Worm (Caenorhabditis elegans) whole organism, mixed stage, embryonic: Measurements from ENCODE around the gene pqn-76.
"Not testable (repeated sequence)": the region's sequence is repeated elsewhere in the genome, so short reads cannot be mapped to it uniquely, and the experiment has no call there.

ENCODE experiments used
- bed-3 ChIP-seq: fragments of 200-800 bp; sonication (Bioruptor generic); optimal IDR thresholded peaks from 3 replicates; lab custom pipeline; 2018; ENCODE audit warnings: mild to moderate bottlenecking, missing genetic modification characterization, moderate library complexity, missing compliant biosample characterization
- blmp-1 ChIP-seq: fragments of 150-350 bp; optimal IDR thresholded peaks from 2 replicates; lab custom pipeline; 2014; ENCODE audit warnings: missing biosample characterization, missing genetic modification characterization
- ceh-39 ChIP-seq: fragments of 150-350 bp; optimal IDR thresholded peaks from 2 replicates; lab custom pipeline; 2014; ENCODE audit warnings: missing biosample characterization, missing genetic modification characterization
- ceh-43 ChIP-seq: fragments of 200-800 bp; sonication (Bioruptor generic); optimal IDR thresholded peaks from 2 replicates; lab custom pipeline; 2018; ENCODE audit warnings: mild to moderate bottlenecking, missing genetic modification characterization, moderate library complexity, missing compliant biosample characterization
- ceh-83 ChIP-seq: fragments of 200-800 bp; sonication (Bioruptor generic); optimal IDR thresholded peaks from 2 replicates; lab custom pipeline; 2018; ENCODE audit warnings: mild to moderate bottlenecking, missing genetic modification characterization, missing compliant biosample characterization
- ces-1 ChIP-seq: fragments of 150-350 bp; optimal IDR thresholded peaks from 2 replicates; lab custom pipeline; 2014; ENCODE audit warnings: missing biosample characterization, missing genetic modification reagents, missing genetic modification characterization
- cnd-1 ChIP-seq: fragments of 200-800 bp; sonication (Bioruptor generic); optimal IDR thresholded peaks from 2 replicates; lab custom pipeline; 2018; ENCODE audit warnings: mild to moderate bottlenecking, missing genetic modification characterization, missing compliant biosample characterization
- drap-1 ChIP-seq: fragments of 200-800 bp; sonication (Bioruptor generic); optimal IDR thresholded peaks from 3 replicates; lab custom pipeline; 2018; ENCODE audit warnings: mild to moderate bottlenecking, missing genetic modification characterization, missing compliant biosample characterization
- elt-1 ChIP-seq: sonication (generic microtip); optimal IDR thresholded peaks from 2 replicates; lab custom pipeline; 2017; ENCODE audit warnings: missing genetic modification characterization, mild to moderate bottlenecking, missing compliant biosample characterization, antibody characterized with exemption, moderate library complexity, borderline replicate concordance; ENCODE audit not compliant: insufficient read depth
- elt-3 ChIP-seq: fragments of 150-350 bp; optimal IDR thresholded peaks from 2 replicates; lab custom pipeline; 2014; ENCODE audit warnings: missing biosample characterization, missing genetic modification characterization
- flh-1 ChIP-seq: fragments of 200-800 bp; sonication (Bioruptor generic); optimal IDR thresholded peaks from 2 replicates; lab custom pipeline; 2018; ENCODE audit warnings: mild to moderate bottlenecking, missing genetic modification characterization, moderate library complexity, missing compliant biosample characterization
- ham-2 ChIP-seq: fragments of 200-800 bp; sonication (Bioruptor generic); optimal IDR thresholded peaks from 2 replicates; lab custom pipeline; 2018; ENCODE audit warnings: mild to moderate bottlenecking, missing genetic modification characterization, missing compliant biosample characterization
- hlh-1 ChIP-seq: fragments of 150-350 bp; optimal IDR thresholded peaks from 2 replicates; lab custom pipeline; 2014; ENCODE audit warnings: missing biosample characterization, missing genetic modification reagents, missing genetic modification characterization
- lin-13 ChIP-seq: fragments of 150-350 bp; optimal IDR thresholded peaks from 2 replicates; lab custom pipeline; 2014; ENCODE audit warnings: missing biosample characterization, missing genetic modification characterization
- lsy-2 ChIP-seq: fragments of 150-350 bp; optimal IDR thresholded peaks from 2 replicates; lab custom pipeline; 2014; ENCODE audit warnings: missing biosample characterization, missing genetic modification characterization
- mab-5 ChIP-seq: fragments of 150-350 bp; optimal IDR thresholded peaks from 2 replicates; lab custom pipeline; 2014; ENCODE audit warnings: missing biosample characterization, missing genetic modification characterization
- mep-1 ChIP-seq: fragments of 150-350 bp; optimal IDR thresholded peaks from 2 replicates; lab custom pipeline; 2017; ENCODE audit warnings: missing biosample characterization, missing genetic modification reagents, missing genetic modification characterization, inconsistent platforms
- mls-2 ChIP-seq: sonication (generic microtip); optimal IDR thresholded peaks from 2 replicates; lab custom pipeline; 2016; ENCODE audit warnings: mild to moderate bottlenecking, missing genetic modification characterization, moderate library complexity, missing compliant biosample characterization
- nhr-12 ChIP-seq: fragments of 150-350 bp; optimal IDR thresholded peaks from 2 replicates; lab custom pipeline; 2014; ENCODE audit warnings: missing biosample characterization, missing genetic modification characterization
- nhr-2 ChIP-seq: fragments of 150-350 bp; optimal IDR thresholded peaks from 2 replicates; lab custom pipeline; 2014; ENCODE audit warnings: missing biosample characterization, missing genetic modification characterization
- nhr-237 ChIP-seq: fragments of 150-350 bp; optimal IDR thresholded peaks from 2 replicates; lab custom pipeline; 2014; ENCODE audit warnings: missing biosample characterization, missing genetic modification characterization
- nhr-28 ChIP-seq: fragments of 150-350 bp; optimal IDR thresholded peaks from 2 replicates; lab custom pipeline; 2014; ENCODE audit warnings: missing biosample characterization, missing genetic modification characterization
- nhr-76 ChIP-seq: sonication (generic microtip); optimal IDR thresholded peaks from 2 replicates; lab custom pipeline; 2017; ENCODE audit warnings: missing biosample characterization, missing genetic modification characterization
- sem-2 ChIP-seq: fragments of 200-800 bp; sonication (Bioruptor generic); optimal IDR thresholded peaks from 2 replicates; lab custom pipeline; 2018; ENCODE audit warnings: mild to moderate bottlenecking, missing genetic modification characterization, missing compliant biosample characterization
- snpc-4 ChIP-seq: fragments of 150-350 bp; optimal IDR thresholded peaks from 2 replicates; lab custom pipeline; 2014; ENCODE audit warnings: missing biosample characterization, missing genetic modification characterization
- sptf-1 ChIP-seq: sonication (generic microtip); optimal IDR thresholded peaks from 2 replicates; lab custom pipeline; 2017; ENCODE audit warnings: mild to moderate bottlenecking, missing genetic modification characterization, moderate library complexity, missing compliant biosample characterization
- unc-120 ChIP-seq: sonication (generic microtip); optimal IDR thresholded peaks from 2 replicates; lab custom pipeline; 2017; ENCODE audit warnings: missing genetic modification characterization, missing compliant biosample characterization; ENCODE audit not compliant: poor library complexity, severe bottlenecking
- unc-39 ChIP-seq: fragments of 150-350 bp; optimal IDR thresholded peaks from 2 replicates; lab custom pipeline; 2014; ENCODE audit warnings: missing biosample characterization, missing genetic modification characterization
- zip-8 ChIP-seq: fragments of 150-350 bp; optimal IDR thresholded peaks from 2 replicates; lab custom pipeline; 2014; ENCODE audit warnings: missing biosample characterization, missing genetic modification characterization
- ztf-11 ChIP-seq: fragments of 150-350 bp; optimal IDR thresholded peaks from 2 replicates; lab custom pipeline; 2014; ENCODE audit warnings: missing biosample characterization, missing genetic modification characterization

Gene pqn-76

ce11 chrIV:15578786-15579185, at the start of gene pqn-76:
pqn-76 (plus strand) TSS chrIV:15579086.
- TF ChIP-seq nhr-237 (tag; lab: Kevin White, UChicago); mab-5 (tag; lab: Kevin White, UChicago); drap-1 (GFP tag; lab: Kevin White, UChicago): not testable (repeated sequence)

ce11 chrIV:15530486-15530885, 48.4 kb upstream of the pqn-76 start:
- peak; percentile 57 for TF ChIP-seq lsy-2 (tag; lab: Kevin White, UChicago)

DNA sequence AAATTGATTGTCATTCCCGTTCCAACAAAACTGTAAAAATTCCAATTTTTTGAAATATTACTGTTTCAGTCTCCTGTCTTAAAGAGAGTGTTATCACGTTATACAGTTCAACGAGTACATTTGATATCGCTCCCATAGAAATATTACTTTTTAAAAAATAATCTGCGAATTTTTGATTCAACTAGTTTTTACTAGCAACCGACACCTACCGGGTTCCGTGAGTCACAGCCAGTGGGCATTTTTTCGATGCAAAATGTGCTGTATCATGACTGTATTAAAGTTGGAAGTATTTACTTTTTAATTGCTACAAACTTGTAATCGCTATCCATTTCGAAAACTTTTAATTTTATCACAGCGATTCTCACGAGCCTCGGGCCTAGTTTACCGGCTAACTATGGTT, 41.5 kb upstream of the pqn-76 start:
- TF ChIP-seq ces-1 (GFP tag; lab: Kevin White, UChicago) (no peak), elt-3 (tag; lab: Kevin White, UChicago) (no peak), sptf-1 (no peak), cnd-1 (tag; lab: Kevin White, UChicago) (no peak), blmp-1 (tag; lab: Kevin White, UChicago) (no peak), unc-120 (no peak), snpc-4 (tag; lab: Kevin White, UChicago) (no peak)

DNA sequence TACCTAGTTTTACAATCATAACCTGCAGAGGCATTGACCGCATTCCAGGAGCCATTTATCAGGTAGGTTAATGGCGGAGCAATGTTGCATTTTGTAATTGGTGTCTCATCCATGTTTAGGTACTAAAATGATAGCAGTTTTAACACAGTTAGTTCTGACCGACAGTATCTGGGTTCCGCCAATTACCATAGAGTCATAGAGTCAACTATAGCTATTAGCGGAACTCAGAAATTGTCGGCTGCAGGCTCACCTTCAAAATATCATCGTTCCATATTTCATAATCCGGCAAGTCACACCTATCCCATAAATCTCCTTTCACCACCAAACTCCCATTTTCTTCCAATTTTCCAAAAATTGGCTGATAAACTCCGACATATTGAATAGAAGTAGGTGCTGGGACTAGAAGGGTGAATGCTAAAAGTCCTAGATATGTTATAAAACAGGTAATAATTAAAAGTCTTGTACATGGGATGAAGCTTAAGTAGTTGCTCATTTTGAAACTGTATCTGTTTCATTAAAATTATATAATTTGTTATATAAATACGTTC, 39.4 kb upstream of the pqn-76 start, which contains the start of gene Y73F8A.35:
Gene Y73F8A.35, minus strand, starts transcription at position 498 of the 548 bp plus-strand sequence.
- TF ChIP-seq flh-1 (GFP tag; lab: Kevin White, UChicago) (no peak), nhr-28 (tag; lab: Kevin White, UChicago) (no peak), elt-1 (tag; lab: Kevin White, UChicago) (no peak), ces-1 (GFP tag; lab: Kevin White, UChicago) (no peak), nhr-237 (tag; lab: Kevin White, UChicago) (no peak), hlh-1 (tag; lab: Kevin White, UChicago) (no peak), lin-13 (no peak), mab-5 (tag; lab: Kevin White, UChicago) (no peak), unc-120 (no peak), snpc-4 (tag; lab: Kevin White, UChicago) (no peak), ceh-43 (no peak), zip-8 (no peak), drap-1 (GFP tag; lab: Kevin White, UChicago) (no peak), ceh-83 (GFP tag; lab: Kevin White, UChicago) (no peak)

DNA sequence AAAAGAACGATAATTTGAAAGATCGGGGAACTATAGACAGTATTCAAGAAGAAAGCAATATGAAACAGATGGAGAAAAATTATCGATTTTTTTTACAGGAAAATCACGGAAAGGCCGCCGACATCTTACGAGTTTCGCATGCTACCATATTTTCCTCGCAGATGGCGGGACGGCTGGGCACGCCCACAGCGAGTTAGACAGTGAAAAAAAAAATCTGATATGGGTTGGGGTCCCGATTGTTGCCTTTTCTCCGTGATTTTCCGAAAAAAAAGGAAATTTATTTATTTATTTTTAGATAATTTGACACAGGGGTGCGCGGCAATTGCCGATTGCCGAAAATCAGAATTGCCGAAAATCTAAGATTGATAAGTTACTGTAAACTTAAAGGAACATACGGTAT, 24.1 kb upstream of the pqn-76 start:
- no peak for TF ChIP-seq mls-2 (tag; lab: Kevin White, UChicago)
- TF ChIP-seq nhr-237 (tag; lab: Kevin White, UChicago): no peak
- no peak for TF ChIP-seq snpc-4 (tag; lab: Kevin White, UChicago)
- TF ChIP-seq mep-1 (tag; lab: Kevin White, UChicago): no peak
- no peak for TF ChIP-seq ceh-43
- TF ChIP-seq nhr-2 (tag; lab: Kevin White, UChicago): no peak
- TF ChIP-seq cnd-1 (tag; lab: Kevin White, UChicago): no peak
- no peak for TF ChIP-seq unc-39 (tag; lab: Kevin White, UChicago)
- no peak for TF ChIP-seq drap-1 (GFP tag; lab: Kevin White, UChicago)
- TF ChIP-seq sem-2 (GFP tag; lab: Kevin White, UChicago): no peak
- TF ChIP-seq lin-13: no peak
- TF ChIP-seq zip-8: no peak
- TF ChIP-seq unc-120: no peak
- no peak for TF ChIP-seq ceh-39 (tag; lab: Kevin White, UChicago)
- no peak for TF ChIP-seq nhr-76 (tag; lab: Kevin White, UChicago)
- no peak for TF ChIP-seq nhr-12
- TF ChIP-seq bed-3 (GFP tag; lab: Kevin White, UChicago): no peak
- TF ChIP-seq mab-5 (tag; lab: Kevin White, UChicago): no peak
- TF ChIP-seq ham-2: no peak

- no peak for TF ChIP-seq nhr-76 (tag; lab: Kevin White, UChicago)
- no peak for TF ChIP-seq ztf-11 (tag; lab: Kevin White, UChicago)
These were observed 19.8 kb upstream of the pqn-76 start for ce11 chrIV:15559065-15559464.
